Fruit fly (Drosophila melanogaster): Measurements from ENCODE around the gene LysP.

Gene LysP

DNA sequence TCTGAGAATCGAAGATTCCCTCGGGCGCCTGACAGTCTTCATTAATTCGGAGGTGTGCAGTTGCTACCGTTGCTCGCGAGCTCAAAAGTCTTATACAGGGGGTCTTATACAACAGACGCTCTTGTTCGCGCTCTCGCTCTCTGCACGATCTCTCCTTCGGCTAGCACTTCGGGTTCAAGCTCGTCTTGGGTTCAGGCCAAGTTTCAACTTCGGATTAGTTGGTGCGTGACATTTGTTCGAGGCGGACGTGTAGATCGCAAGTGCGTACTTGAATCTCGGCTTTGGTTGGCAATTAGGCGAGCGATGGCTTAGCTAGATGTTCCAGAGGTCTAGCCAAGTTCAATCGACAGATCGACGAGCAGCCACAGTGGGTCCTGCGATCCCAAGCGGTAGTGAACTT is 10.3 kb downstream of the LysP start (continued):
- TF ChIP-seq Stat92E (GFP tag; optimal IDR thresholded peaks at IDR 0.05): no peak
- TF ChIP-seq ems (GFP tag; optimal IDR thresholded peaks at IDR 0.05): no peak
- no peak for TF ChIP-seq CG9797 (GFP tag; optimal IDR thresholded peaks at IDR 0.05)
- no peak for TF ChIP-seq croc (GFP tag; conservative IDR thresholded peaks at IDR 0.05)
- no peak for TF ChIP-seq CG7271 (tag; optimal IDR thresholded peaks at IDR 0.05)
- TF ChIP-seq lmd (GFP tag; IDR thresholded peaks at IDR 0.05): no peak
- no peak for TF ChIP-seq gce (GFP tag; IDR thresholded peaks at IDR 0.05)
- TF ChIP-seq CG11723 (GFP tag; optimal IDR thresholded peaks at IDR 0.05): no peak
- no peak for TF ChIP-seq CG11085 (GFP tag; IDR thresholded peaks at IDR 0.05)
- TF ChIP-seq Hey (tag; optimal IDR thresholded peaks at IDR 0.05): no peak
- TF ChIP-seq trem (tag; optimal IDR thresholded peaks at IDR 0.05): no peak
- TF ChIP-seq CoRest (tag; optimal IDR thresholded peaks at IDR 0.05): no peak
- TF ChIP-seq Spps (tag; optimal IDR thresholded peaks at IDR 0.05): no peak
- no peak for TF ChIP-seq NFAT (GFP tag; IDR thresholded peaks at IDR 0.05)
- no peak for TF ChIP-seq BtbVII (GFP tag; optimal IDR thresholded peaks at IDR 0.05)
- TF ChIP-seq H2.0 (GFP tag; IDR thresholded peaks at IDR 0.05): no peak
- TF ChIP-seq CG33213 (GFP tag; optimal IDR thresholded peaks at IDR 0.05): no peak
- no peak for TF ChIP-seq Chrac-16 (GFP tag; optimal IDR thresholded peaks at IDR 0.05)
- peak; percentile 43 for TF ChIP-seq Blimp-1 (GFP tag; optimal IDR thresholded peaks at IDR 0.05)
- no peak for TF ChIP-seq hth (optimal IDR thresholded peaks at IDR 0.05)
- TF ChIP-seq Trl (optimal IDR thresholded peaks at IDR 0.05): peak; percentile 57 to 59
- TF ChIP-seq Trl (GFP tag; optimal IDR thresholded peaks at IDR 0.05): no peak
- TF ChIP-seq GATAe (GFP tag; conservative IDR thresholded peaks at IDR 0.05): no peak
- no peak for TF ChIP-seq CG12299 (tag; optimal IDR thresholded peaks at IDR 0.05)
- no peak for TF ChIP-seq D (optimal IDR thresholded peaks at IDR 0.05)
- TF ChIP-seq D (GFP tag; optimal IDR thresholded peaks at IDR 0.05): no peak
- no peak for TF ChIP-seq CG10654 (GFP tag; optimal IDR thresholded peaks at IDR 0.05)
- no peak for TF ChIP-seq knrl (GFP tag; IDR thresholded peaks at IDR 0.05; ENCODE audit: partially characterized antibody)
- no peak for TF ChIP-seq CG33557 (GFP tag; optimal IDR thresholded peaks at IDR 0.05)
- no peak for TF ChIP-seq CG7745 (tag; optimal IDR thresholded peaks at IDR 0.05)
- TF ChIP-seq CrebB (tag; optimal IDR thresholded peaks at IDR 0.05): no peak
- TF ChIP-seq CG4424 (GFP tag; optimal IDR thresholded peaks at IDR 0.05): no peak
- no peak for TF ChIP-seq pnt (GFP tag; optimal IDR thresholded peaks at IDR 0.05)
- no peak for TF ChIP-seq HmgD (GFP tag; optimal IDR thresholded peaks at IDR 0.05)
- TF ChIP-seq slbo (GFP tag; IDR thresholded peaks at IDR 0.05): no peak
- no peak for TF ChIP-seq gro (GFP tag; optimal IDR thresholded peaks at IDR 0.05)
- TF ChIP-seq CG34422 (GFP tag; IDR thresholded peaks at IDR 0.05): 0 out of 3 replicates have a peak, but pooled peaks have one; percentile 45
- 0 out of 2 replicates have a peak, but pooled peaks have one; percentile 25 for TF ChIP-seq bbx (GFP tag; IDR thresholded peaks at IDR 0.05; ENCODE audit: partially characterized antibody)
- no peak for TF ChIP-seq CG6175 (GFP tag; IDR thresholded peaks at IDR 0.05)
- TF ChIP-seq fd64A (GFP tag; optimal IDR thresholded peaks at IDR 0.05): no peak
- TF ChIP-seq Sin3A (optimal IDR thresholded peaks at IDR 0.05): no peak
- TF ChIP-seq onecut (GFP tag; IDR thresholded peaks at IDR 0.05): no peak
- TF ChIP-seq Hr39 (optimal IDR thresholded peaks at IDR 0.05): no peak
- TF ChIP-seq ci (GFP tag; IDR thresholded peaks at IDR 0.05): peak; percentile 52; the same call in 1 of the 3 replicates
- no peak for TF ChIP-seq Neu2 (GFP tag; optimal IDR thresholded peaks at IDR 0.05; ENCODE audit: borderline replicate concordance)
- peak; percentile 8 for TF ChIP-seq HLHmδ (GFP tag; optimal IDR thresholded peaks at IDR 0.05)
- no peak for TF ChIP-seq Asciz (GFP tag; optimal IDR thresholded peaks at IDR 0.05)
- no peak for TF ChIP-seq so (GFP tag; IDR thresholded peaks at IDR 0.05)
- peak in 1 of 2 experiments; percentile 65 for TF ChIP-seq Hr78 (GFP tag; optimal IDR thresholded peaks at IDR 0.05)
- no peak for TF ChIP-seq Dll (GFP tag; IDR thresholded peaks at IDR 0.05; ENCODE audit: partially characterized antibody)
- TF ChIP-seq Bdp1 (GFP tag; optimal IDR thresholded peaks at IDR 0.05): no peak
- no peak for TF ChIP-seq CG8765 (GFP tag; IDR thresholded peaks at IDR 0.05)
- TF ChIP-seq HLH54F (GFP tag; optimal IDR thresholded peaks at IDR 0.05): no peak
